Worm (Caenorhabditis elegans): ENCODE results near the gene best-15.

DNA sequence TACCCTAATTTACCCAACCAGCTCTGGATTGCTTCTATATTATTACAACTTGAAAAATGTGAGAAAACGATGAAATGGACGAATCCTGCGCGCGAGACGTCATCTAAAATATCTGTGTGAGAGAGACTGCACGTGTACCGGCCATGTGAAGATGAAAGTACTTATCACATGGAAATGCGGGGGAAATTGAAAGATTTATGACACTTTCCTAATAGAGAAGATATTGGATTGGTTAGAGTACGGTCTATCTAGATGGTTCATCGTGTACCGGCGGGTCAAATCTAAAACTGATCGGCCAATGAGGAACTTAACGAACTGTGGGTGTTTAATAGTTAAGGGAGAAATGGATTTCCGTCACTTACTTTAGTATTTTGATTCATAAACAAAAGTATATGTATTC lies 50.0 kb downstream of the best-15 start:
- TF ChIP-seq hlh-8 (tag; optimal IDR thresholded peaks at IDR 0.05): no peak
- TF ChIP-seq pat-9 (tag; optimal IDR thresholded peaks at IDR 0.05): no peak
- TF ChIP-seq ama-1 (optimal IDR thresholded peaks at IDR 0.05): no peak
- TF ChIP-seq fax-1 (tag; optimal IDR thresholded peaks at IDR 0.05): no peak
- no peak for TF ChIP-seq sox-2 (GFP tag; IDR thresholded peaks at IDR 0.05)
- TF ChIP-seq F13H6.1 (tag; optimal IDR thresholded peaks at IDR 0.05): no peak
- TF ChIP-seq che-1 (tag; optimal IDR thresholded peaks at IDR 0.05): no peak
- TF ChIP-seq C38D4.7 (GFP tag; optimal IDR thresholded peaks at IDR 0.05): no peak
- no peak for TF ChIP-seq pha-4 (tag; optimal IDR thresholded peaks at IDR 0.05)
- no peak for TF ChIP-seq sdc-2 (tag; optimal IDR thresholded peaks at IDR 0.05)
- TF ChIP-seq ceh-24 (tag; optimal IDR thresholded peaks at IDR 0.05): no peak
- TF ChIP-seq ceh-18 (tag; optimal IDR thresholded peaks at IDR 0.05): no peak
- TF ChIP-seq pqm-1 (tag; optimal IDR thresholded peaks at IDR 0.05): no peak
- no peak for TF ChIP-seq ets-4 (tag; optimal IDR thresholded peaks at IDR 0.05)

Data from whole organism, late embryonic.